Worm (Caenorhabditis elegans) whole organism, L4 larva: Measurements from ENCODE around the gene melo-3.

Experiments used
- ceh-82 ChIP-seq: sonication (generic microtip); optimal IDR thresholded peaks from 2 replicates; lab custom pipeline; 2017; ENCODE audit warnings: missing biosample characterization, missing genetic modification characterization
- daf-19 ChIP-seq: fragments of 200-800 bp; sonication (Bioruptor generic); conservative IDR thresholded peaks from 2 replicates; pipeline ENCODE4 v1.3.6; 2022; ENCODE audit warnings: missing genetic modification characterization, missing compliant biosample characterization
- fos-1 ChIP-seq: fragments of 150-350 bp; optimal IDR thresholded peaks from 2 replicates; lab custom pipeline; 2014; ENCODE audit warnings: missing biosample characterization, missing genetic modification characterization
- jun-1 ChIP-seq: fragments of 150-350 bp; optimal IDR thresholded peaks from 2 replicates; lab custom pipeline; 2014; ENCODE audit warnings: missing biosample characterization, missing genetic modification reagents, missing genetic modification characterization

ce11 chrV:15074907-15075306 is 38.2 kb upstream of the melo-3 start:
- TF ChIP-seq ceh-82 (tag; lab: Kevin White, UChicago) (no peak), daf-19 (GFP tag; lab: Robert Waterston, UW) (no peak), fos-1 (no peak), jun-1 (tag; lab: Kevin White, UChicago) (no peak)
